Fruit fly (Drosophila melanogaster) whole organism, embryonic: ENCODE measurements around the gene Tim17b2.
A peak's percentile ranks its signal among the peaks of the same experiment; 100 is the strongest.

ENCODE experiments used
- Bteb2 ChIP-seq: fragments of 200-800 bp; sonication (Bioruptor generic); optimal IDR thresholded peaks from 2 replicates; lab custom pipeline; 2016; ENCODE audit warnings: missing biosample characterization, missing genetic modification characterization
- CG10543 ChIP-seq: fragments of 200-800 bp; sonication (Bioruptor generic); optimal IDR thresholded peaks from 3 replicates; lab custom pipeline; 2017; ENCODE audit warnings: missing biosample characterization, mild to moderate bottlenecking, missing genetic modification characterization, moderate library complexity
- CG11085 ChIP-seq: fragments of 200-800 bp; sonication (Bioruptor generic); IDR thresholded peaks from 2 replicates; pipeline ENCODE4 v1.3.6; 2022; ENCODE audit warnings: missing biosample characterization, missing genetic modification characterization
- CG11560 ChIP-seq: fragments of 200-800 bp; sonication (Bioruptor generic); IDR thresholded peaks from 3 replicates; pipeline ENCODE4 v1.3.6; 2022; ENCODE audit warnings: missing biosample characterization, missing genetic modification characterization
- CG14965 ChIP-seq: fragments of 200-800 bp; sonication (Bioruptor generic); optimal IDR thresholded peaks from 2 replicates; lab custom pipeline; 2016; ENCODE audit warnings: missing biosample characterization, missing genetic modification characterization, borderline replicate concordance
- CG15479 ChIP-seq: fragments of 200-800 bp; sonication (Bioruptor generic); optimal IDR thresholded peaks from 3 replicates; lab custom pipeline; 2019; ENCODE audit warnings: missing biosample characterization, mild to moderate bottlenecking, missing genetic modification characterization, moderate library complexity
- CG15514 ChIP-seq: fragments of 200-800 bp; sonication (Bioruptor generic); optimal IDR thresholded peaks from 3 replicates; lab custom pipeline; 2017; ENCODE audit warnings: missing biosample characterization, missing genetic modification characterization, mild to moderate bottlenecking, moderate library complexity, missing genetic modification reagents
- CG1603 ChIP-seq: fragments of 200-800 bp; sonication (Bioruptor generic); optimal IDR thresholded peaks from 2 replicates; lab custom pipeline; 2019; ENCODE audit warnings: missing biosample characterization, mild to moderate bottlenecking, missing genetic modification characterization, moderate library complexity
- CG18262 ChIP-seq: fragments of 200-800 bp; optimal IDR thresholded peaks from 3 replicates; lab custom pipeline; 2019; ENCODE audit warnings: missing biosample characterization, mild to moderate bottlenecking, missing genetic modification characterization, moderate library complexity
- CG18476 ChIP-seq: fragments of 200-800 bp; sonication (Bioruptor generic); optimal IDR thresholded peaks from 2 replicates; lab custom pipeline; 2016; ENCODE audit warnings: missing biosample characterization, mild to moderate bottlenecking, missing genetic modification characterization
- CG31224 ChIP-seq: fragments of 200-800 bp; sonication (Bioruptor generic); IDR thresholded peaks from 2 replicates; pipeline ENCODE4 v1.3.6; 2022; ENCODE audit warnings: missing biosample characterization, missing genetic modification characterization
- CG31388 ChIP-seq: fragments of 200-800 bp; sonication (Bioruptor generic); optimal IDR thresholded peaks from 2 replicates; lab custom pipeline; 2016; ENCODE audit warnings: missing biosample characterization, missing genetic modification characterization
- CG32532 ChIP-seq: fragments of 200-800 bp; sonication (Bioruptor generic); IDR thresholded peaks from 2 replicates; pipeline ENCODE4 v1.3.6; 2022; ENCODE audit warnings: missing biosample characterization, missing genetic modification characterization
- CG32767 ChIP-seq: fragments of 200-800 bp; sonication (Bioruptor generic); IDR thresholded peaks from 2 replicates; pipeline ENCODE4 v1.3.6; 2022; ENCODE audit warnings: missing biosample characterization, missing genetic modification characterization
- CG34376 ChIP-seq: fragments of 200-800 bp; sonication (Bioruptor generic); optimal IDR thresholded peaks from 2 replicates; lab custom pipeline; 2018; ENCODE audit warnings: missing biosample characterization, mild to moderate bottlenecking, missing genetic modification characterization
- CG4328 ChIP-seq: fragments of 200-800 bp; sonication (Bioruptor generic); optimal IDR thresholded peaks from 3 replicates; lab custom pipeline; 2017; ENCODE audit warnings: missing biosample characterization, missing genetic modification reagents, missing genetic modification characterization
- CG4424 ChIP-seq: fragments of 200-800 bp; sonication (Bioruptor generic); optimal IDR thresholded peaks from 3 replicates; lab custom pipeline; 2016; ENCODE audit warnings: missing biosample characterization, missing genetic modification characterization
- CG9727 ChIP-seq: fragments of 200-800 bp; sonication (Bioruptor generic); optimal IDR thresholded peaks from 3 replicates; lab custom pipeline; 2017; ENCODE audit warnings: missing biosample characterization, mild to moderate bottlenecking, missing genetic modification characterization
- CG9932 ChIP-seq: fragments of 200-800 bp; sonication (Bioruptor generic); IDR thresholded peaks from 2 replicates; pipeline ENCODE4 v1.3.6; 2022; ENCODE audit warnings: missing biosample characterization, missing genetic modification characterization
- CTCF ChIP-seq: fragments of 200-800 bp; sonication (Bioruptor generic); optimal IDR thresholded peaks from 2 replicates; lab custom pipeline; 2017; ENCODE audit warnings: missing biosample characterization, mild to moderate bottlenecking, missing genetic modification characterization, moderate library complexity
- Deaf1 ChIP-seq: fragments of 200-800 bp; optimal IDR thresholded peaks from 3 replicates; lab custom pipeline; 2019; ENCODE audit warnings: missing biosample characterization, mild to moderate bottlenecking, missing genetic modification characterization, moderate library complexity
- Doc2 ChIP-seq: fragments of 200-800 bp; sonication (Bioruptor generic); IDR thresholded peaks from 2 replicates; pipeline ENCODE4 v1.3.6; 2022; ENCODE audit warnings: missing biosample characterization, missing genetic modification characterization
- Dp ChIP-seq: fragments of 200-800 bp; sonication (Bioruptor generic); optimal IDR thresholded peaks from 2 replicates; lab custom pipeline; 2018; ENCODE audit warnings: missing biosample characterization, mild to moderate bottlenecking, missing genetic modification characterization, moderate library complexity
- Fer3 ChIP-seq: fragments of 200-800 bp; sonication (Bioruptor generic); optimal IDR thresholded peaks from 2 replicates; lab custom pipeline; 2018; ENCODE audit warnings: missing biosample characterization, mild to moderate bottlenecking, missing genetic modification characterization, moderate library complexity
- GATAe ChIP-seq: fragments of 200-800 bp; sonication (Bioruptor generic); conservative IDR thresholded peaks from 2 replicates; pipeline ENCODE4 v1.3.6; 2022; ENCODE audit warnings: missing biosample characterization, missing genetic modification characterization
- NC2β ChIP-seq: fragments of 200-800 bp; sonication (Bioruptor generic); optimal IDR thresholded peaks from 2 replicates; lab custom pipeline; 2016; ENCODE audit warnings: missing biosample characterization, missing genetic modification characterization
- NFAT ChIP-seq: fragments of 200-800 bp; sonication (Bioruptor generic); IDR thresholded peaks from 2 replicates; pipeline ENCODE4 v1.3.6; 2022; ENCODE audit warnings: missing biosample characterization, missing genetic modification characterization
- Nf-YA ChIP-seq: fragments of 200-800 bp; sonication (Bioruptor generic); IDR thresholded peaks from 2 replicates; pipeline ENCODE4 v1.3.6; 2022; ENCODE audit warnings: missing biosample characterization, missing genetic modification characterization
- Vsx1 ChIP-seq: fragments of 200-800 bp; sonication (Bioruptor generic); optimal IDR thresholded peaks from 2 replicates; lab custom pipeline; 2017; ENCODE audit warnings: missing biosample characterization, mild to moderate bottlenecking, missing genetic modification characterization, missing genetic modification reagents
- Xrp1 ChIP-seq: fragments of 200-800 bp; sonication (Bioruptor generic); IDR thresholded peaks from 2 replicates; pipeline ENCODE4 v1.3.6; 2022; ENCODE audit warnings: missing biosample characterization, missing genetic modification characterization
- abd-A ChIP-seq: fragments of 200-800 bp; sonication (Bioruptor generic); optimal IDR thresholded peaks from 3 replicates; lab custom pipeline; 2019; ENCODE audit warnings: missing biosample characterization, mild to moderate bottlenecking, missing genetic modification characterization, moderate library complexity
- ara ChIP-seq: fragments of 200-800 bp; sonication (Bioruptor generic); IDR thresholded peaks from 2 replicates; pipeline ENCODE4 v1.3.6; 2022; ENCODE audit warnings: missing biosample characterization, missing genetic modification characterization
- bbx ChIP-seq: fragments of 200-800 bp; sonication (Bioruptor generic); IDR thresholded peaks from 2 replicates; pipeline ENCODE4 v1.3.6; 2022; ENCODE audit warnings: missing biosample characterization, missing genetic modification characterization; ENCODE audit not compliant: partially characterized antibody
- fd102C ChIP-seq: fragments of 200-800 bp; sonication (Bioruptor generic); optimal IDR thresholded peaks from 2 replicates; lab custom pipeline; 2018; ENCODE audit warnings: missing biosample characterization, mild to moderate bottlenecking, missing genetic modification characterization, moderate library complexity
- gro ChIP-seq: fragments of 200-800 bp; sonication (Bioruptor generic); optimal IDR thresholded peaks from 2 replicates; lab custom pipeline; 2016; ENCODE audit warnings: missing biosample characterization, missing genetic modification characterization
- hth ChIP-seq: fragments of >200 bp; optimal IDR thresholded peaks from 2 replicates; lab custom pipeline; 2017; ENCODE audit warnings: inconsistent platforms
- onecut ChIP-seq: fragments of 200-800 bp; sonication (Bioruptor generic); IDR thresholded peaks from 2 replicates; pipeline ENCODE4 v1.3.6; 2022; ENCODE audit warnings: missing biosample characterization, missing genetic modification characterization
- p53 ChIP-seq: fragments of 200-800 bp; sonication (Bioruptor generic); optimal IDR thresholded peaks from 2 replicates; lab custom pipeline; 2016; ENCODE audit warnings: missing biosample characterization, missing genetic modification characterization
- pan ChIP-seq, 4 experiments: fragments of >200 bp in 3 of 4; fragments of 200-800 bp in 1 of 4; sonication (Bioruptor generic) in 1 of 4; optimal IDR thresholded peaks in 3 of 4; IDR thresholded peaks in 1 of 4; 2 replicates each; pipeline versions ENCODE4 v1.3.6 to Lab custom; 2017 to 2022; ENCODE audit warnings: missing biosample characterization in 2 of 4, missing genetic modification characterization in 2 of 4, mixed read lengths in 1 of 4
- peb ChIP-seq: fragments of 200-800 bp; sonication (Bioruptor generic); IDR thresholded peaks from 2 replicates; pipeline ENCODE4 v1.3.6; 2022; ENCODE audit warnings: missing biosample characterization, missing genetic modification characterization
- repo ChIP-seq: fragments of 200-800 bp; sonication (Bioruptor generic); optimal IDR thresholded peaks from 2 replicates; lab custom pipeline; 2016; ENCODE audit warnings: missing biosample characterization, missing genetic modification characterization
- sd ChIP-seq: fragments of 200-800 bp; sonication (Bioruptor generic); optimal IDR thresholded peaks from 3 replicates; lab custom pipeline; 2018; ENCODE audit warnings: missing biosample characterization, mild to moderate bottlenecking, missing genetic modification characterization, moderate library complexity
- sisA ChIP-seq: fragments of 200-800 bp; sonication (Bioruptor generic); IDR thresholded peaks from 2 replicates; pipeline ENCODE4 v1.3.6; 2022; ENCODE audit warnings: missing biosample characterization, missing genetic modification characterization
- sna ChIP-seq: fragments of 200-800 bp; sonication (Bioruptor generic); IDR thresholded peaks from 2 replicates; pipeline ENCODE4 v1.3.6; 2022; ENCODE audit warnings: missing biosample characterization, missing genetic modification characterization; ENCODE audit not compliant: partially characterized antibody
- sob ChIP-seq: fragments of 200-800 bp; sonication (Bioruptor generic); IDR thresholded peaks from 2 replicates; pipeline ENCODE4 v1.3.6; 2022; ENCODE audit warnings: missing biosample characterization, missing genetic modification characterization
- sqz ChIP-seq: fragments of 200-800 bp; sonication (Bioruptor generic); optimal IDR thresholded peaks from 3 replicates; lab custom pipeline; 2018; ENCODE audit warnings: missing biosample characterization, mild to moderate bottlenecking, missing genetic modification characterization
- sug ChIP-seq: fragments of 200-800 bp; optimal IDR thresholded peaks from 2 replicates; lab custom pipeline; 2019; ENCODE audit warnings: missing biosample characterization, mild to moderate bottlenecking, missing genetic modification characterization, moderate library complexity
- vnd ChIP-seq: fragments of 200-800 bp; sonication (Bioruptor generic); IDR thresholded peaks from 3 replicates; pipeline ENCODE4 v1.3.6; 2022; ENCODE audit warnings: missing biosample characterization, missing genetic modification characterization; ENCODE audit not compliant: partially characterized antibody
- zen ChIP-seq: fragments of 200-800 bp; sonication (Bioruptor generic); optimal IDR thresholded peaks from 3 replicates; lab custom pipeline; 2018; ENCODE audit warnings: missing biosample characterization, mild to moderate bottlenecking, missing genetic modification characterization, moderate library complexity

Tim17b2 gene

DNA sequence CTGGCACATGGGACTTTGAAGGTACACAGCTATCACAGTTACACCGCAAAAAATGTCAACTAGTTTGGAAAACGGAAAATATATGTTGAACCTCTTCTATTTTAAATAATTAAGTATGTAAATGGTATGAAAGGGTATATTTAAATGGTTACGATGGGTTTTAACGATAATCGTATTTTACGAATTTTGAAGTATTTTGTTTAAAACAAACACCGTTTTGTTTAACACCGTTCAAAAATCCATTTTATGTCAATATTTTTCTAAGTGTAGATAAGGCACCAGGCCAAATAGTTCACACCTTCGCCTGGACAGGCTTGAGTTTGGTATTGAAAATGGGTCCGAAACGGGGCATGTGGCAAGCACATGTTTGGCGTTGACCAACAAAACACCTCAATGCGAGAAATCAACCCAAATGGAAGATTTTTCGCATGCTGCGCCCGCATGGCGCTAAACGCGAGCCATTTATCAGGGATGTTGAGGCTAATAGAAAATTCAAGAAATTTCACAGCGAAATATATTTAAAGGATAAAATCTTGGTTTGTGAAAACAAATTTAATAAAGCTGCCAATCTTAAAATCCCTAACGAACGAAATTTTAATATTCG, 2.1 kb downstream of the Tim17b2 start (continued):
- TF ChIP-seq CG14965: no peak
- no peak for TF ChIP-seq CG4424 (GFP tag; lab: Kevin White, UChicago)
- no peak for TF ChIP-seq Vsx1 (GFP tag; lab: Kevin White, UChicago)
- no peak for TF ChIP-seq Bteb2 (GFP tag; lab: Kevin White, UChicago)
- TF ChIP-seq CG11085 (GFP tag; lab: Robert Waterston, UW): no peak
- no peak for TF ChIP-seq sisA (GFP tag; lab: Robert Waterston, UW)
- no peak for TF ChIP-seq Nf-YA (GFP tag; lab: Robert Waterston, UW)
- TF ChIP-seq ara (GFP tag; lab: Robert Waterston, UW): no peak
- no peak for TF ChIP-seq Dp (GFP tag; lab: Kevin White, UChicago)
- peak; percentile 40 for TF ChIP-seq CG9727 (GFP tag; lab: Kevin White, UChicago)
- no peak for TF ChIP-seq CTCF (GFP tag; lab: Kevin White, UChicago)
- TF ChIP-seq sob (GFP tag; lab: Robert Waterston, UW): no peak
- TF ChIP-seq NC2β (GFP tag; lab: Kevin White, UChicago): no peak
- TF ChIP-seq CG1603 (tag; lab: Kevin White, UChicago): peak; percentile 7
- TF ChIP-seq CG32532: no peak
- peak; percentile 9 for TF ChIP-seq CG18262 (tag; lab: Kevin White, UChicago)
- TF ChIP-seq zen (tag; lab: Kevin White, UChicago): peak; percentile 67
- TF ChIP-seq CG31388: no peak
- TF ChIP-seq CG4328: no peak
- no peak for TF ChIP-seq p53
- peak; percentile 1 for TF ChIP-seq CG15479 (GFP tag; lab: Kevin White, UChicago)
- TF ChIP-seq onecut (GFP tag; lab: Robert Waterston, UW): no peak
- no peak for TF ChIP-seq pan (optimal IDR thresholded peaks at IDR 0.05; lab: Kevin White, UChicago)
- TF ChIP-seq pan (GFP tag; optimal IDR thresholded peaks at IDR 0.05 in 1 of 2, IDR thresholded peaks at IDR 0.05 in 1 of 2): no peak
- no peak for TF ChIP-seq Fer3 (tag; lab: Kevin White, UChicago)
- 0 out of 2 replicates have a peak, but pooled peaks have one; percentile 5 for TF ChIP-seq Xrp1 (GFP tag; lab: Robert Waterston, UW)
- TF ChIP-seq CG18476 (GFP tag; lab: Kevin White, UChicago): no peak
- TF ChIP-seq CG9932 (GFP tag; lab: Robert Waterston, UW): no peak
- peak; percentile 61 for TF ChIP-seq fd102C (GFP tag; lab: Kevin White, UChicago)
- no peak for TF ChIP-seq hth (lab: Kevin White, UChicago)
- TF ChIP-seq bbx (GFP tag; lab: Robert Waterston, UW): no peak
- TF ChIP-seq, all 482 proteins: peak for 21

DNA sequence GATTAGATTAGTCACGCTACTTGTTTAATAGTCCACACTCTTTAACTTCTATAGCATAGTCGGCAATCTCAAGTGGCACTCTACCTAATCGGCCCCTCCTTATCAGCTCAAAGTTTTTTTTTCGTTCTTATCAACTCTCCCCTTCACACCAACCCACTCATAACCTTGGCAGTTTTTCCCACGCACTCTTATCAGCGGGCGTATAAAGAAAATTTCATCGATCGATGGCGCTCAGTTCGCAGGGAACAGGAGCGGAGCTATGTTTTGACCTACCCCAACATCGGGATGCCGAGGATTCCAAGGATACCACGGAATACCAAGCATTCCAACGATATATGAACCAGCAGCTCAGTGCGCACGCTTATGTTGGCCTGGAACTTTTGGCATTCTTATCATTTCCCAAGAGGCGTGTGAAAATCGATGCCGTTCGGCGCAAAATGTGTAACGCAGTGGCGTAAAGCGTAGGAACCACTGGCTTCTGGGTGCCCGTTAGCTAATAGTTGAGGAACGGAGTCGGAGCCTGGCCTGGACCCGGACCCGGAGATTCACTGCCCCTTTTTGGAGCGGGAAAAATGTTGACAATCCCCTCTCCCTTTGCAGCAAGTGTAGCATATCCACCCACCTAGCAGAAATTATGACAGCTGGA, 5.8 kb downstream of the Tim17b2 start:
- TF ChIP-seq sug (tag; lab: Kevin White, UChicago) (peak; percentile 80), CG31224 (GFP tag; lab: Robert Waterston, UW) (peak; percentile 97), CG11560 (tag; lab: Robert Waterston, UW) (0 out of 3 replicates have a peak, but pooled peaks have one; percentile 28), CG34376 (GFP tag; lab: Kevin White, UChicago) (peak; percentile 19), sd (tag; lab: Kevin White, UChicago) (peak; percentile 100), sob (GFP tag; lab: Robert Waterston, UW) (peak; percentile 28; the same call in 1 of the 2 replicates), sqz (peak; percentile 68), onecut (GFP tag; lab: Robert Waterston, UW) (peak; percentile 94), peb (GFP tag; lab: Robert Waterston, UW) (no peak), vnd (peak; percentile 70), CG10543 (GFP tag; lab: Kevin White, UChicago) (peak; percentile 59), CG15514 (GFP tag; lab: Kevin White, UChicago) (peak; percentile 40), sisA (GFP tag; lab: Robert Waterston, UW) (0 out of 2 replicates have a peak, but pooled peaks have one; percentile 4), Deaf1 (tag; lab: Kevin White, UChicago) (peak; percentile 30), CG32767 (GFP tag; lab: Robert Waterston, UW) (0 out of 2 replicates have a peak, but pooled peaks have one; percentile 22), repo (GFP tag; lab: Kevin White, UChicago) (no peak), gro (peak; percentile 91), NFAT (GFP tag; lab: Robert Waterston, UW) (no peak), abd-A (peak; percentile 88), Doc2 (GFP tag; lab: Robert Waterston, UW) (no peak), GATAe (peak; percentile 96), sna (GFP tag; lab: Robert Waterston, UW) (0 out of 2 replicates have a peak, but pooled peaks have one; percentile 45)
